Worm (Caenorhabditis elegans) whole organism, young adult: ENCODE results near the gene F54F12.2.

Experiments used
- B0035.1 ChIP-seq: sonication (generic microtip); optimal IDR thresholded peaks from 2 replicates; lab custom pipeline; 2016; ENCODE audit warnings: missing genetic modification characterization, mild to moderate bottlenecking, missing compliant biosample characterization, missing genotype, missing genetic modification reagents
- B0261.1 ChIP-seq: sonication (generic microtip); optimal IDR thresholded peaks from 2 replicates; lab custom pipeline; 2016; ENCODE audit warnings: mild to moderate bottlenecking, missing genetic modification characterization, moderate library complexity, missing compliant biosample characterization
- D2030.7 ChIP-seq: fragments of 200-800 bp; sonication (Bioruptor generic); IDR thresholded peaks from 2 replicates; pipeline ENCODE4 v1.3.6; 2022; ENCODE audit warnings: missing genetic modification reagents, missing genetic modification characterization, missing compliant biosample characterization
- F10E7.11 ChIP-seq: sonication (generic microtip); optimal IDR thresholded peaks from 2 replicates; lab custom pipeline; 2017; ENCODE audit warnings: mild to moderate bottlenecking, missing genetic modification characterization, moderate library complexity, missing compliant biosample characterization
- F22D6.2 ChIP-seq: sonication (generic microtip); optimal IDR thresholded peaks from 2 replicates; lab custom pipeline; 2016; ENCODE audit warnings: mild to moderate bottlenecking, missing genetic modification characterization, missing compliant biosample characterization
- F52B5.7 ChIP-seq: sonication (generic microtip); optimal IDR thresholded peaks from 2 replicates; lab custom pipeline; 2016; ENCODE audit warnings: mild to moderate bottlenecking, missing genetic modification characterization, missing compliant biosample characterization
- F57C9.4 ChIP-seq: sonication (generic microtip); optimal IDR thresholded peaks from 2 replicates; lab custom pipeline; 2017; ENCODE audit warnings: mild to moderate bottlenecking, missing genetic modification characterization, missing compliant biosample characterization
- K11D2.4 ChIP-seq: fragments of 200-800 bp; sonication (Bioruptor generic); IDR thresholded peaks from 2 replicates; pipeline ENCODE4 v1.3.6; 2022; ENCODE audit warnings: missing genetic modification reagents, missing genetic modification characterization, missing compliant biosample characterization
- T26A5.8 ChIP-seq: sonication (generic microtip); optimal IDR thresholded peaks from 2 replicates; lab custom pipeline; 2016; ENCODE audit warnings: missing genetic modification characterization, missing compliant biosample characterization
- Y67H2A.10 ChIP-seq: fragments of 200-800 bp; sonication (Bioruptor generic); conservative IDR thresholded peaks from 2 replicates; pipeline ENCODE4 v1.3.6; 2022; ENCODE audit warnings: missing genetic modification reagents, missing genetic modification characterization, missing compliant biosample characterization
- aptf-2 ChIP-seq: fragments of 200-800 bp; sonication (Bioruptor generic); conservative IDR thresholded peaks from 2 replicates; pipeline ENCODE4 v1.3.6; 2022; ENCODE audit warnings: missing genetic modification reagents, missing genetic modification characterization, missing compliant biosample characterization
- atf-7 ChIP-seq: sonication (generic microtip); optimal IDR thresholded peaks from 2 replicates; lab custom pipeline; 2017; ENCODE audit warnings: mild to moderate bottlenecking, missing genetic modification characterization, missing compliant biosample characterization
- attf-3 ChIP-seq: fragments of 200-800 bp; sonication (Bioruptor generic); conservative IDR thresholded peaks from 2 replicates; pipeline ENCODE4 v1.3.6; 2022; ENCODE audit warnings: missing genetic modification reagents, missing genetic modification characterization, missing compliant biosample characterization
- cebp-1 ChIP-seq, 2 experiments: fragments of 200-800 bp in 1 of 2; sonication (Bioruptor generic) in 1 of 2; sonication (generic microtip) in 1 of 2; IDR thresholded peaks in 1 of 2; optimal IDR thresholded peaks in 1 of 2; 2 replicates each; pipeline versions ENCODE4 v1.3.6 to Lab custom; 2017 to 2022; ENCODE audit warnings: missing compliant biosample characterization in 2 of 2, missing genetic modification characterization in 2 of 2, mild to moderate bottlenecking in 1 of 2, missing genetic modification reagents in 1 of 2, moderate library complexity in 1 of 2
- ceh-100 ChIP-seq: fragments of 200-800 bp; sonication (Bioruptor generic); IDR thresholded peaks from 2 replicates; pipeline ENCODE4 v1.3.6; 2022; ENCODE audit warnings: missing genetic modification reagents, missing genetic modification characterization, missing compliant biosample characterization
- ceh-91 ChIP-seq: fragments of 200-800 bp; sonication (Bioruptor generic); IDR thresholded peaks from 2 replicates; pipeline ENCODE4 v1.3.6; 2022; ENCODE audit warnings: missing genetic modification reagents, missing genetic modification characterization, missing compliant biosample characterization
- egl-44 ChIP-seq: fragments of 200-800 bp; sonication (Bioruptor generic); IDR thresholded peaks from 2 replicates; pipeline ENCODE4 v1.3.6; 2022; ENCODE audit warnings: missing genetic modification reagents, missing genetic modification characterization, missing compliant biosample characterization
- egrh-3 ChIP-seq: fragments of 200-800 bp; sonication (Bioruptor generic); IDR thresholded peaks from 2 replicates; pipeline ENCODE4 v1.3.6; 2022; ENCODE audit warnings: missing genetic modification reagents, missing genetic modification characterization, missing compliant biosample characterization
- ets-4 ChIP-seq: fragments of 200-800 bp; sonication (Bioruptor generic); optimal IDR thresholded peaks from 2 replicates; lab custom pipeline; 2018; ENCODE audit warnings: mild to moderate bottlenecking, missing genetic modification characterization, missing compliant biosample characterization
- let-526 ChIP-seq: fragments of 200-800 bp; sonication (Bioruptor generic); IDR thresholded peaks from 2 replicates; pipeline ENCODE4 v1.3.6; 2022; ENCODE audit warnings: missing genetic modification reagents, missing genetic modification characterization, missing compliant biosample characterization
- lsl-1 ChIP-seq: fragments of 200-800 bp; sonication (Bioruptor generic); optimal IDR thresholded peaks from 2 replicates; lab custom pipeline; 2018; ENCODE audit warnings: mild to moderate bottlenecking, missing genetic modification characterization, moderate library complexity, missing compliant biosample characterization
- lsy-27 ChIP-seq: sonication (generic microtip); optimal IDR thresholded peaks from 2 replicates; lab custom pipeline; 2017; ENCODE audit warnings: missing genetic modification characterization, mild to moderate bottlenecking, missing compliant biosample characterization, antibody characterized with exemption, missing genotype, borderline replicate concordance; ENCODE audit not compliant: insufficient read depth
- madf-10 ChIP-seq: sonication (generic microtip); optimal IDR thresholded peaks from 2 replicates; lab custom pipeline; 2016; ENCODE audit warnings: mild to moderate bottlenecking, missing genetic modification characterization, missing compliant biosample characterization
- nfya-2 ChIP-seq: fragments of 200-800 bp; sonication (Bioruptor generic); IDR thresholded peaks from 2 replicates; pipeline ENCODE4 v1.3.6; 2022; ENCODE audit warnings: missing genetic modification reagents, missing genetic modification characterization, missing compliant biosample characterization
- nfyb-1 ChIP-seq: fragments of 200-800 bp; sonication (Bioruptor generic); IDR thresholded peaks from 2 replicates; pipeline ENCODE4 v1.3.6; 2022; ENCODE audit warnings: missing genetic modification reagents, missing genetic modification characterization, missing compliant biosample characterization
- nhr-120 ChIP-seq: fragments of 200-800 bp; sonication (Bioruptor generic); IDR thresholded peaks from 2 replicates; pipeline ENCODE4 v1.3.6; 2022; ENCODE audit warnings: missing genetic modification characterization, missing compliant biosample characterization
- nhr-27 ChIP-seq: fragments of 200-800 bp; sonication (Bioruptor generic); optimal IDR thresholded peaks from 2 replicates; lab custom pipeline; 2018; ENCODE audit warnings: mild to moderate bottlenecking, missing genetic modification characterization, moderate library complexity, missing compliant biosample characterization
- nhr-80 ChIP-seq: sonication (generic microtip); optimal IDR thresholded peaks from 2 replicates; lab custom pipeline; 2016; ENCODE audit warnings: missing genetic modification characterization, missing compliant biosample characterization
- pbrm-1 ChIP-seq: fragments of 200-800 bp; sonication (Bioruptor generic); IDR thresholded peaks from 2 replicates; pipeline ENCODE4 v1.3.6; 2022; ENCODE audit warnings: missing genetic modification reagents, missing genetic modification characterization, missing compliant biosample characterization
- pha-4 ChIP-seq: fragments of 150-350 bp; sonication (generic microtip); optimal IDR thresholded peaks from 2 replicates; lab custom pipeline; 2014; ENCODE audit warnings: missing biosample characterization, missing genetic modification reagents, missing genetic modification characterization
- rec-8 ChIP-seq, 2 experiments: sonication (generic microtip); optimal IDR thresholded peaks; 2 replicates each; lab custom pipeline; 2016; ENCODE audit warnings: mild to moderate bottlenecking in 2 of 2, missing genetic modification characterization in 2 of 2, missing genetic modification reagents in 2 of 2, missing genotype in 2 of 2, missing biosample characterization in 1 of 2, missing compliant biosample characterization in 1 of 2, moderate library complexity in 1 of 2
- repo-1 ChIP-seq: sonication (generic microtip); optimal IDR thresholded peaks from 2 replicates; lab custom pipeline; 2017; ENCODE audit warnings: mild to moderate bottlenecking, missing genetic modification characterization, missing compliant biosample characterization
- rpc-1 ChIP-seq, 2 experiments: fragments of 150-350 bp in 1 of 2; sonication (generic microtip) in 1 of 2; optimal IDR thresholded peaks; 2 replicates each; lab custom pipeline; 2014 to 2018; ENCODE audit warnings: missing biosample characterization in 1 of 2, missing genetic modification characterization in 1 of 2, missing genetic modification reagents in 1 of 2, missing genotype in 1 of 2
- sptf-2 ChIP-seq: fragments of 200-800 bp; sonication (Bioruptor generic); optimal IDR thresholded peaks from 2 replicates; lab custom pipeline; 2018; ENCODE audit warnings: mild to moderate bottlenecking, missing genetic modification characterization, missing compliant biosample characterization
- unc-130 ChIP-seq: sonication (generic microtip); optimal IDR thresholded peaks from 2 replicates; lab custom pipeline; 2016; ENCODE audit warnings: missing genetic modification reagents, missing genetic modification characterization, missing compliant biosample characterization
- unc-62 ChIP-seq: fragments of 150-350 bp; optimal IDR thresholded peaks from 2 replicates; lab custom pipeline; 2014; ENCODE audit warnings: missing biosample characterization, missing genetic modification reagents, missing genetic modification characterization
- zfh-2 ChIP-seq: fragments of 200-800 bp; sonication (Bioruptor generic); conservative IDR thresholded peaks from 2 replicates; pipeline ENCODE4 v1.3.6; 2022; ENCODE audit warnings: missing genetic modification reagents, missing genetic modification characterization, missing compliant biosample characterization
- zim-3 ChIP-seq: sonication (generic microtip); optimal IDR thresholded peaks from 2 replicates; lab custom pipeline; 2017; ENCODE audit warnings: mild to moderate bottlenecking, missing genetic modification characterization, moderate library complexity, missing compliant biosample characterization
- ztf-18 ChIP-seq: sonication (generic microtip); optimal IDR thresholded peaks from 2 replicates; lab custom pipeline; 2016; ENCODE audit warnings: missing genotype, mild to moderate bottlenecking, missing genetic modification characterization, missing compliant biosample characterization
- ztf-22 ChIP-seq: fragments of 200-800 bp; sonication (Bioruptor generic); optimal IDR thresholded peaks from 2 replicates; lab custom pipeline; 2018; ENCODE audit warnings: mild to moderate bottlenecking, missing genetic modification characterization, moderate library complexity, missing compliant biosample characterization
- ztf-26 ChIP-seq: sonication (generic microtip); optimal IDR thresholded peaks from 2 replicates; lab custom pipeline; 2017; ENCODE audit warnings: missing genetic modification characterization, missing compliant biosample characterization
- ztf-28 ChIP-seq: fragments of 200-800 bp; sonication (Bioruptor generic); IDR thresholded peaks from 2 replicates; pipeline ENCODE4 v1.3.6; 2022; ENCODE audit warnings: missing genetic modification reagents, missing genetic modification characterization, missing compliant biosample characterization
- ztf-3 ChIP-seq: fragments of 200-800 bp; sonication (Bioruptor generic); optimal IDR thresholded peaks from 2 replicates; lab custom pipeline; 2018; ENCODE audit warnings: mild to moderate bottlenecking, missing genetic modification characterization, missing compliant biosample characterization

The F54F12.2 gene

ce11 chrIII:13030551-13030950, 9.3 kb upstream of the F54F12.2 start, which contains the start of gene F14F7.7:
TSS of gene F14F7.7 (plus strand) at chrIII:13030904.
- TF ChIP-seq pbrm-1 (GFP tag; lab: Robert Waterston, UW) (no peak), F10E7.11 (tag; lab: Kevin White, UChicago) (no peak), atf-7 (tag; lab: Kevin White, UChicago) (no peak), nhr-80 (tag; lab: Kevin White, UChicago) (no peak), B0035.1 (tag; lab: Kevin White, UChicago) (no peak), nfyb-1 (GFP tag; lab: Robert Waterston, UW) (no peak), ceh-100 (GFP tag; lab: Robert Waterston, UW) (no peak), pha-4 (tag; lab: Kevin White, UChicago) (no peak), B0261.1 (tag; lab: Kevin White, UChicago) (no peak), F22D6.2 (tag; lab: Kevin White, UChicago) (no peak), ztf-26 (tag; lab: Kevin White, UChicago) (no peak), egl-44 (GFP tag; lab: Robert Waterston, UW) (no peak), nhr-27 (no peak), nfya-2 (GFP tag; lab: Robert Waterston, UW) (no peak), F52B5.7 (tag; lab: Kevin White, UChicago) (no peak), unc-62 (GFP tag; lab: Kevin White, UChicago) (no peak), lsy-27 (tag; lab: Kevin White, UChicago) (no peak), repo-1 (no peak), madf-10 (tag; lab: Kevin White, UChicago) (no peak), aptf-2 (GFP tag; lab: Robert Waterston, UW) (no peak)

DNA sequence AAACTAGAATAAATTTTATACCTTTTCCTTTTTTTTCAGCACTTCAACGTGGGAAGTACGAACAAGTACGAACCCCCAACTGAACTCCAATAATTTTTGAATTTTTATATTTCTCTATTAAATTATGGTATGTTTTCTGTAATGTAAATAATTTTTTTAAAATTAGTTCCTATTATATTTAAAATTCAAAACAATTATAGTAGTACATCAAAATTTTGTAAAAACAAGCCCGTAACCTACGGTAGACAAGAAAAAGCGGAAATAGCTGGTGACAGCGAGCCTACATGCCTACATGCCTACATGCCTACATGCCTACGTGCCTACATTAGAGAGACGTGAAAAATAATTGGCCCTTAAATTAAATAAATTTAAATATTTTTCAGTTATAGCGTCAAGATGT, 8.1 kb upstream of the F54F12.2 start, which contains the start of gene F14F7.5:
TSS of gene F14F7.5 (plus strand) at position 301 of the 400 bp plus-strand sequence.
- TF ChIP-seq unc-130 (GFP tag; lab: Kevin White, UChicago) (no peak), ztf-18 (tag; lab: Kevin White, UChicago) (no peak), T26A5.8 (tag; lab: Kevin White, UChicago) (no peak), ztf-3 (GFP tag; lab: Kevin White, UChicago) (no peak), F22D6.2 (tag; lab: Kevin White, UChicago) (no peak), madf-10 (tag; lab: Kevin White, UChicago) (no peak)
- TF ChIP-seq, all 124 proteins: peak for 0

ce11 chrIII:13032429-13033018, 7.3 kb upstream of the F54F12.2 start:
- TF ChIP-seq cebp-1 (GFP tag; IDR thresholded peaks at IDR 0.05; lab: Robert Waterston, UW) (no peak), cebp-1 (tag; optimal IDR thresholded peaks at IDR 0.05; lab: Kevin White, UChicago) (no peak), egrh-3 (GFP tag; lab: Robert Waterston, UW) (peak; percentile 97), rec-8 (tag; optimal IDR thresholded peaks at IDR 0.05; lab: Kevin White, UChicago) (no peak), rpc-1 (optimal IDR thresholded peaks at IDR 0.05; lab: Kevin White, UChicago) (no peak), rpc-1 (tag; optimal IDR thresholded peaks at IDR 0.05; lab: Kevin White, UChicago) (no peak), nhr-120 (0 out of 2 replicates have a peak, but pooled peaks have one; percentile 39), sptf-2 (GFP tag; lab: Kevin White, UChicago) (no peak), let-526 (GFP tag; lab: Robert Waterston, UW) (0 out of 2 replicates have a peak, but pooled peaks have one; percentile 39), attf-3 (GFP tag; lab: Robert Waterston, UW) (0 out of 2 replicates have a peak, but pooled peaks have one; percentile 7), aptf-2 (GFP tag; lab: Robert Waterston, UW) (peak; percentile 11; the same call in 1 of the 2 replicates), ztf-22 (GFP tag; lab: Kevin White, UChicago) (no peak), K11D2.4 (peak; percentile 34; the same call in 1 of the 2 replicates), D2030.7 (no peak), B0261.1 (tag; lab: Kevin White, UChicago) (no peak), lsl-1 (GFP tag; lab: Kevin White, UChicago) (no peak), zfh-2 (GFP tag; lab: Robert Waterston, UW) (peak; percentile 91), ets-4 (peak; percentile 35), F57C9.4 (tag; lab: Kevin White, UChicago) (no peak), ztf-28 (GFP tag; lab: Robert Waterston, UW) (0 out of 2 replicates have a peak, but pooled peaks have one; percentile 54), zim-3 (no peak), ceh-91 (GFP tag; lab: Robert Waterston, UW) (0 out of 2 replicates have a peak, but pooled peaks have one; percentile 15), Y67H2A.10 (0 out of 2 replicates have a peak, but pooled peaks have one; percentile 6)
